Worm (Caenorhabditis elegans): ENCODE data around the gene C08B6.14.

The C08B6.14 gene

DNA sequence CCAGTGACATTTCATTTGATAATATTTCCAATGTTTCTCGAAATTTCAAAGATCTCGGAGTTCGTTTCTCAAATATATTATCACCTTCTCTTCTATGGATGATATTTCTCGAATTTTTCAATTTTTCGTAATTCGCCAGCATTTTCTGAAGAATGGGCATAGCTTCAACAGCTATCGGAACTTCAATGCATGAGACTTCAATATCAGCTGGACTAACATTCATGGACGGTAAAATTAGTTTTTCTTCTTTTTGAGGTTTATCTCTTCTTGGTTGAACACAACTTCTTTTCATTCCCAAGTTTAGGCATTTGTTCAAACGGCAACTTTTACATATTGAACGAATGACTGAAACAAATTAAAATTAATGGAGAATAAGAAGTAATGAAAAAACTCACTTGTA lies 20.9 kb downstream of the C08B6.14 start:
- no peak for TF ChIP-seq fos-1 (tag; optimal IDR thresholded peaks at IDR 0.05)
- no peak for TF ChIP-seq jun-1 (tag; optimal IDR thresholded peaks at IDR 0.05)
- no peak for TF ChIP-seq ceh-82 (tag; optimal IDR thresholded peaks at IDR 0.05)
- no peak for TF ChIP-seq eor-1 (tag; optimal IDR thresholded peaks at IDR 0.05)
- no peak for TF ChIP-seq nhr-25 (tag; optimal IDR thresholded peaks at IDR 0.05)
- TF ChIP-seq R02D3.7 (tag; optimal IDR thresholded peaks at IDR 0.05), result no peak

DNA sequence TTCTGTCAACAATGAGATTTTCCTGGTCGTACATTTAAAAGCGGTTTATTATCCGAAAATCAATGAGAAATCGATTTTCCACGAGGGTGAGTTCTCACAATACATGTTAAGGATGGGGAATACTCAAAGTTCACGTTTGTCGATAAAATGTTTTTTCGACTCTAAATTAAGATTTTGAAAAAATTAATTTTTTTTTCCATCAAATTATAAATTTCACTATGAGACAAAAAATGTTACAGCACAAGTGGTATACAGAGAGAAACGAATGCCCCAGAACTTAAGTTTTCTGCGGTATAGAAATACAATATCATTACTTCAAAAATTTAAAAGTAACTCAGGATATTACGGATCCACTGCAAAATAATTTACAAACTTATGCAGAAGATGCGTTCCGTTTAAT lies 23.6 kb downstream of the C08B6.14 start, which contains the start of gene R04B5.1:
TSS of gene R04B5.1 (minus strand) at position 101 of the 400 bp plus-strand sequence.
- no peak for TF ChIP-seq nhr-23 (tag; optimal IDR thresholded peaks at IDR 0.05)
- TF ChIP-seq mml-1 (tag; optimal IDR thresholded peaks at IDR 0.05), result no peak
- TF ChIP-seq aly-2 (tag; optimal IDR thresholded peaks at IDR 0.05), result no peak
- no peak for TF ChIP-seq nhr-67 (tag; optimal IDR thresholded peaks at IDR 0.05)
- no peak for TF ChIP-seq lin-15B (tag; optimal IDR thresholded peaks at IDR 0.05)
- TF ChIP-seq ceh-9 (tag; optimal IDR thresholded peaks at IDR 0.05), result no peak

DNA sequence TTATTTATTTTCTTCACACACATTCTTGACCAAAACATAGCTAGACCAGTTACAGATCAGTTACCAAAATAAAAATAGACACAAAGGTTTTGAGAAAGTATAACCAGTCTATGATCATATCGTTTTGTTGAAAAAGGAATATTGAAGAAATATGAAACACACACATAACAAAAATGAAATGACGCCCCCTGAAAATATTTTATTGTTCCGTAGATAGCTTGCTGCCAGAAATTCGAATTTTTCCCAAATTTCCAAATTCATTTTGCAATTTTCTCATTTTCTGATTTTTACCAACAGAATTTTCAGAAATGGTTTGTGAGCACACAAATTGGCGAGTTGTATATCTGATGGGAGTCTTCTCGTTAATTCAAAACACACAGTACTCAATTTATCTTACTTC lies 26.4 kb downstream of the C08B6.14 start, which contains the start of gene F57A8.7:
TSS of gene F57A8.7 (plus strand) at position 301 of the 400 bp plus-strand sequence.
- no peak for TF ChIP-seq ZK546.5 (tag; optimal IDR thresholded peaks at IDR 0.05)
- no peak for TF ChIP-seq nhr-76 (tag; optimal IDR thresholded peaks at IDR 0.05)
- TF ChIP-seq ztf-11 (tag; optimal IDR thresholded peaks at IDR 0.05), result no peak
- TF ChIP-seq eor-1 (tag; optimal IDR thresholded peaks at IDR 0.05), result no peak
- TF ChIP-seq mdl-1 (tag; optimal IDR thresholded peaks at IDR 0.05), result no peak
- no peak for TF ChIP-seq nhr-28 (tag; optimal IDR thresholded peaks at IDR 0.05)
- TF ChIP-seq nhr-11 (tag; optimal IDR thresholded peaks at IDR 0.05), result no peak
- no peak for TF ChIP-seq hmg-11 (tag; optimal IDR thresholded peaks at IDR 0.05)
- TF ChIP-seq lsy-12 (tag; optimal IDR thresholded peaks at IDR 0.05), result no peak
- TF ChIP-seq skn-1 (tag; optimal IDR thresholded peaks at IDR 0.05), result no peak
- TF ChIP-seq nfya-1 (tag; optimal IDR thresholded peaks at IDR 0.05; ENCODE audit: insufficient read depth), result no peak
- TF ChIP-seq nhr-43 (tag; optimal IDR thresholded peaks at IDR 0.05; ENCODE audit: poor library complexity, severe bottlenecking), result no peak

DNA sequence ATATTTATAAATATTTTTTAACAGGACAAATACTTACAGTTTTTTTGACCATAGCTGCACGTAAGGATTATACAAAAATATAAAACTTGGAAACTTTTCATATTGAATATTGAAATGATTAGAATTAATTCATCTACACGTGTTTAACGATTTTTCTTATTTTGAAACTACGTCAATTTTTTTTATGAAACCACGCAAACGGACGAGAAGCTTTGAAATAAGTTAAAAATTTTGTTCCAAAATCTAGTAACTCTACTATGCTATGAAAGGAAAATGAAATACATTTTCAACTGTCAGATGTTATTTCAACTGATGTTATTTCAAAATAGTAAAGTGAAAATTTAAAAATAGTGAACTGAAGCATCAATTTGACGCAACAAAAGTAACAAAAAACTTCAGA lies 28.0 kb downstream of the C08B6.14 start, which contains the start of gene F57A8.6:
TSS of gene F57A8.6 (minus strand) at position 101 of the 400 bp plus-strand sequence.
- TF ChIP-seq snpc-4 (tag; optimal IDR thresholded peaks at IDR 0.05) (no peak), nhr-76 (tag; optimal IDR thresholded peaks at IDR 0.05) (peak; percentile 46)

DNA sequence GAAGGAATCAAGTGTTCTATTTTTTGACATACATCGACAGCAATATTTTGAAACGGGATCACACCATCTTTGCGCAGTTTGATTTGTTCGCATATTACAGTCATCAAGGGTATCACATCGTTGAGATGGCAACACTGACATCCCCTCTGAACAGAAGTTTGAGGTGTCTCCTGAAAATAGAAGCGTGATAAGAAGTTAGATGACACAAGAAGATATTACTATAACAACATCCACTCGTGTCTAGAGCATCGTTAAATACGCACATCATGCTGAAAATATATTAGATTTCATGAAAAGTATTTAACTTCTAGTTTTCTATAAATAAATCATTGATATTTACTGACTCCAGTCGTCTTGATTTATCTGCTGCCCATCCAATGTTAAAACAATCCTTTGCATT lies 29.1 kb downstream of the C08B6.14 start:
- TF ChIP-seq snpc-4 (tag; optimal IDR thresholded peaks at IDR 0.05), result no peak
- TF ChIP-seq ceh-16 (tag; optimal IDR thresholded peaks at IDR 0.05), result no peak

DNA sequence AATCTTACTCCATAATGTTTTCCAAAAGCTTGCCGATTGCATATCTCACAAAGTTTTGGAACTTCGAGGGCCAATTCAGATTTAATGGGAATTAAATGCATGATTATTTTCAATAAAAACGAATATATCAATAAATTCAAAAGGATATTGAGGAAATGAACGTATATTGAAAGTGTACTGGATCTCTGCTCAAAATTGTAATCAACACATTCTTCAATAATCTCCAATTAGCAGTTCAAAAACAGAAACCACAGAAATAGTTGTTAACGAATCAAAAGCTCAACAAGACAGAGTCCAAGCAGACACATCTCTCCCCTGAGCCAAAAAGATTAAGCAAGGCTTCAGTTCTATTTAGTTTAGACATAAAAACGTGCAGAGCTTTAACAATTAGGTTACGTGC lies 31.3 kb downstream of the C08B6.14 start, which contains the start of gene nhr-192:
TSS of gene nhr-192 (minus strand) at position 101 of the 400 bp plus-strand sequence.
- no peak for TF ChIP-seq nhr-77 (tag; optimal IDR thresholded peaks at IDR 0.05)
- no peak for TF ChIP-seq fkh-2 (tag; optimal IDR thresholded peaks at IDR 0.05)
- no peak for TF ChIP-seq unc-39 (tag; optimal IDR thresholded peaks at IDR 0.05)
- TF ChIP-seq fos-1 (tag; optimal IDR thresholded peaks at IDR 0.05), result no peak
- TF ChIP-seq nhr-28 (tag; optimal IDR thresholded peaks at IDR 0.05), result no peak
- no peak for TF ChIP-seq nhr-237 (tag; optimal IDR thresholded peaks at IDR 0.05)
- no peak for TF ChIP-seq nhr-25 (tag; optimal IDR thresholded peaks at IDR 0.05)
- no peak for TF ChIP-seq nhr-23 (tag; optimal IDR thresholded peaks at IDR 0.05)
- TF ChIP-seq sea-2 (GFP tag; optimal IDR thresholded peaks at IDR 0.05), result no peak

DNA sequence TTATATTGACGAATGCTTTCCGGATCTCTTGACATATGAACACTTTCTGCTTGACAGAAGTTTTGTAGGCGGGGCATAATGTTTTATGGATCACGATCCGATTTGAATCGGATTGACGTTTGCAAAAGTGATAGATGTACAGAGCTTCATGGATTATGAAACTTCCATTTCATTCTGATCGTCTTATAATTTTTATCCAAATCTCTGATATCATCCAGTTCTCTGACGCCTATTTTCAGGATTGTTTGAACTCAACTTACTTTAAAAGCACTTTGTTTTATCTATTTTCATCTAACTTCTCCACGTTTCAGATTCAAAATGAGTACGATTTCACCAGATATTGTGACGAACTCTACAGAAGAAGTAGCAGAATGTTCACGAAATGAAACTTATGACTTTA lies 35.0 kb downstream of the C08B6.14 start, which contains the start of gene npr-39:
TSS of gene npr-39 (plus strand) at position 301 of the 400 bp plus-strand sequence.
- TF ChIP-seq daf-12 (tag; optimal IDR thresholded peaks at IDR 0.05) (no peak), nhr-76 (tag; optimal IDR thresholded peaks at IDR 0.05) (peak; percentile 43), elt-2 (tag; optimal IDR thresholded peaks at IDR 0.05) (no peak)
